Worm (Caenorhabditis elegans): ENCODE data around the gene C04G2.10.

The C04G2.10 gene

ce11 chrIV:10111441-10111840, 3.8 kb upstream of the C04G2.10 start, which contains the start of gene spch-1:
TSS of gene spch-1 (minus strand) at chrIV:10111541.
- no peak for TF ChIP-seq irx-1 (tag; optimal IDR thresholded peaks at IDR 0.05)
- no peak for TF ChIP-seq unc-98 (GFP tag; IDR thresholded peaks at IDR 0.05)
- no peak for TF ChIP-seq pqm-1 (tag; optimal IDR thresholded peaks at IDR 0.05)
- no peak for TF ChIP-seq fos-1 (tag; optimal IDR thresholded peaks at IDR 0.05)
- no peak for TF ChIP-seq sox-4 (tag; optimal IDR thresholded peaks at IDR 0.05)
- no peak for TF ChIP-seq nhr-76 (tag; optimal IDR thresholded peaks at IDR 0.05)
- TF ChIP-seq ets-5 (GFP tag; IDR thresholded peaks at IDR 0.05), result no peak
- TF ChIP-seq pag-3 (tag; optimal IDR thresholded peaks at IDR 0.05; ENCODE audit: borderline replicate concordance, insufficient read depth), result no peak
- TF ChIP-seq zag-1 (tag; optimal IDR thresholded peaks at IDR 0.05), result no peak

ce11 chrIV:10112570-10112969, 2.7 kb upstream of the C04G2.10 start, which contains the start of gene nsph-3.2:
TSS of gene nsph-3.2 (plus strand) at chrIV:10112870.
- TF ChIP-seq skn-1 (tag; optimal IDR thresholded peaks at IDR 0.05), result no peak

ce11 chrIV:10116765-10117164, 1.5 kb downstream of the C04G2.10 start:
- TF ChIP-seq efl-1 (optimal IDR thresholded peaks at IDR 0.05) (no peak), efl-1 (GFP tag; optimal IDR thresholded peaks at IDR 0.05 in 1 of 2) (no peak), aly-2 (tag; optimal IDR thresholded peaks at IDR 0.05) (no peak)

- no peak for TF ChIP-seq swsn-7 (tag; optimal IDR thresholded peaks at IDR 0.05)
- TF ChIP-seq ztf-4 (tag; optimal IDR thresholded peaks at IDR 0.05), result no peak
- TF ChIP-seq ceh-88 (GFP tag; IDR thresholded peaks at IDR 0.05), result no peak
- TF ChIP-seq lin-35 (GFP tag; optimal IDR thresholded peaks at IDR 0.05), result no peak
- no peak for TF ChIP-seq nhr-19 (GFP tag; conservative IDR thresholded peaks at IDR 0.05)
- TF ChIP-seq ceh-63 (GFP tag; optimal IDR thresholded peaks at IDR 0.05), result no peak
- no peak for TF ChIP-seq mep-1 (tag; optimal IDR thresholded peaks at IDR 0.05)
- TF ChIP-seq zip-4 (GFP tag; optimal IDR thresholded peaks at IDR 0.05), result no peak
- no peak for TF ChIP-seq xbp-1 (tag; optimal IDR thresholded peaks at IDR 0.05)
- no peak for TF ChIP-seq sox-4 (tag; optimal IDR thresholded peaks at IDR 0.05)
- no peak for TF ChIP-seq pag-3 (tag; optimal IDR thresholded peaks at IDR 0.05; ENCODE audit: borderline replicate concordance, insufficient read depth)
- TF ChIP-seq nhr-20 (tag; optimal IDR thresholded peaks at IDR 0.05), result no peak
- no peak for TF ChIP-seq mef-2 (tag; optimal IDR thresholded peaks at IDR 0.05)
- TF ChIP-seq hpl-2 (GFP tag; optimal IDR thresholded peaks at IDR 0.05), result no peak
- TF ChIP-seq Y116A8C.19 (tag; optimal IDR thresholded peaks at IDR 0.05; ENCODE audit: borderline replicate concordance), result no peak
- no peak for TF ChIP-seq nhr-237 (tag; optimal IDR thresholded peaks at IDR 0.05)
- TF ChIP-seq ceh-90 (tag; optimal IDR thresholded peaks at IDR 0.05), result no peak
- no peak for TF ChIP-seq lsy-2 (tag; optimal IDR thresholded peaks at IDR 0.05)
- TF ChIP-seq fkh-10 (GFP tag; optimal IDR thresholded peaks at IDR 0.05), result no peak
- no peak for TF ChIP-seq ceh-8 (GFP tag; optimal IDR thresholded peaks at IDR 0.05)
Measured at ce11 chrIV:10122205-10122604, 7.0 kb downstream of the C04G2.10 start, which contains the start of gene irld-21. TSS of gene irld-21 (minus strand) at chrIV:10122305.

- TF ChIP-seq aly-2 (tag; optimal IDR thresholded peaks at IDR 0.05) (no peak), lin-13 (GFP tag; optimal IDR thresholded peaks at IDR 0.05) (no peak), C16A3.4 (tag; optimal IDR thresholded peaks at IDR 0.05) (no peak), vab-15 (tag; optimal IDR thresholded peaks at IDR 0.05) (no peak), lin-35 (GFP tag; optimal IDR thresholded peaks at IDR 0.05) (no peak), nhr-85 (tag) (no peak), fkh-8 (tag; optimal IDR thresholded peaks at IDR 0.05) (no peak), nhr-237 (tag; optimal IDR thresholded peaks at IDR 0.05) (no peak), grh-1 (GFP tag; IDR thresholded peaks at IDR 0.05) (no peak), tlp-1 (tag; optimal IDR thresholded peaks at IDR 0.05) (no peak), C34B4.2 (tag; optimal IDR thresholded peaks at IDR 0.05) (no peak), elt-2 (tag; optimal IDR thresholded peaks at IDR 0.05) (no peak)
Measured at ce11 chrIV:10126544-10126943, 11.3 kb downstream of the C04G2.10 start, which contains the start of gene ctf-18. TSS of gene ctf-18 (minus strand) at chrIV:10126644.
